Worm (Caenorhabditis elegans) whole organism, L1 larva: ENCODE data around the gene gcy-7.
A peak's percentile ranks its signal among the peaks of the same experiment; 100 is the strongest.

ENCODE experiments used
- C16A3.4 ChIP-seq: fragments of 150-350 bp; optimal IDR thresholded peaks from 2 replicates; lab custom pipeline; 2014; ENCODE audit warnings: missing biosample characterization, missing genetic modification characterization
- Y116A8C.19 ChIP-seq: sonication (generic microtip); optimal IDR thresholded peaks from 2 replicates; lab custom pipeline; 2016; ENCODE audit warnings: missing compliant biosample characterization, missing genetic modification characterization, borderline replicate concordance
- aha-1 ChIP-seq: fragments of 150-350 bp; optimal IDR thresholded peaks from 2 replicates; lab custom pipeline; 2014; ENCODE audit warnings: missing biosample characterization, missing genetic modification characterization
- alr-1 ChIP-seq: fragments of 200-800 bp; sonication (Bioruptor generic); optimal IDR thresholded peaks from 2 replicates; lab custom pipeline; 2018; ENCODE audit warnings: borderline replicate concordance, mild to moderate bottlenecking, missing genetic modification characterization, missing compliant biosample characterization
- blmp-1 ChIP-seq: fragments of 150-350 bp; optimal IDR thresholded peaks from 2 replicates; lab custom pipeline; 2014; ENCODE audit warnings: missing biosample characterization, missing genetic modification characterization
- ceh-8 ChIP-seq: fragments of 200-800 bp; sonication (Bioruptor generic); optimal IDR thresholded peaks from 2 replicates; lab custom pipeline; 2018; ENCODE audit warnings: mild to moderate bottlenecking, missing genetic modification characterization, moderate library complexity, missing compliant biosample characterization
- ceh-82 ChIP-seq, 3 experiments: fragments of 150-350 bp in 1 of 3; sonication (generic microtip) in 2 of 3; optimal IDR thresholded peaks; 2 replicates each; lab custom pipeline; 2014 to 2017; ENCODE audit warnings: missing biosample characterization in 3 of 3, missing genetic modification characterization in 3 of 3
- ceh-90 ChIP-seq: sonication (generic microtip); optimal IDR thresholded peaks from 2 replicates; lab custom pipeline; 2016; ENCODE audit warnings: missing genetic modification characterization, missing compliant biosample characterization
- dsc-1 ChIP-seq: sonication (generic microtip); optimal IDR thresholded peaks from 2 replicates; lab custom pipeline; 2016; ENCODE audit warnings: mild to moderate bottlenecking, missing genetic modification characterization, missing compliant biosample characterization
- efl-1 ChIP-seq, 4 experiments: fragments of 150-350 bp; optimal IDR thresholded peaks in 3 of 4; peaks in 1 of 4; 1 replicate in 1 of 4; 2 replicates in 3 of 4; lab custom pipeline; 2014; ENCODE audit warnings: missing biosample characterization in 2 of 4, missing genetic modification characterization in 2 of 4, missing genetic modification reagents in 2 of 4
- elt-2 ChIP-seq: sonication (generic microtip); optimal IDR thresholded peaks from 2 replicates; lab custom pipeline; 2016; ENCODE audit warnings: missing genetic modification characterization, mild to moderate bottlenecking, inconsistent platforms, missing compliant biosample characterization, missing genetic modification reagents
- elt-3 ChIP-seq, 6 experiments: fragments of 150-350 bp in 1 of 6; sonication (generic microtip); optimal IDR thresholded peaks; 2 replicates each; lab custom pipeline; 2017 to 2018; ENCODE audit warnings: missing biosample characterization in 6 of 6, missing genetic modification characterization in 6 of 6, inconsistent platforms in 1 of 6
- ets-5 ChIP-seq: fragments of 200-800 bp; sonication (Bioruptor generic); IDR thresholded peaks from 2 replicates; pipeline ENCODE4 v1.3.6; 2022; ENCODE audit warnings: missing genetic modification characterization, missing compliant biosample characterization
- fkh-10 ChIP-seq: sonication (generic microtip); optimal IDR thresholded peaks from 2 replicates; lab custom pipeline; 2017; ENCODE audit warnings: missing biosample characterization, missing genetic modification reagents, missing genetic modification characterization
- fkh-4 ChIP-seq: sonication (generic microtip); optimal IDR thresholded peaks from 2 replicates; lab custom pipeline; 2016; ENCODE audit warnings: missing compliant biosample characterization, missing genetic modification characterization, borderline replicate concordance
- hlh-17 ChIP-seq: fragments of 200-800 bp; sonication (Bioruptor generic); optimal IDR thresholded peaks from 2 replicates; lab custom pipeline; 2018; ENCODE audit warnings: missing genetic modification characterization, mild to moderate bottlenecking, missing compliant biosample characterization, moderate library complexity, borderline replicate concordance
- hlh-4 ChIP-seq: sonication (generic microtip); optimal IDR thresholded peaks from 2 replicates; lab custom pipeline; 2016; ENCODE audit warnings: mild to moderate bottlenecking, missing genetic modification characterization, missing compliant biosample characterization
- lin-13 ChIP-seq: fragments of 150-350 bp; optimal IDR thresholded peaks from 2 replicates; lab custom pipeline; 2014; ENCODE audit warnings: missing biosample characterization, missing genetic modification reagents, missing genetic modification characterization
- lin-14 ChIP-seq: fragments of 200-800 bp; sonication (Bioruptor generic); optimal IDR thresholded peaks from 2 replicates; lab custom pipeline; 2018; ENCODE audit warnings: mild to moderate bottlenecking, missing genetic modification characterization, moderate library complexity, missing compliant biosample characterization
- lin-39 ChIP-seq: fragments of 150-350 bp; optimal IDR thresholded peaks from 2 replicates; lab custom pipeline; 2014; ENCODE audit warnings: missing biosample characterization, missing genetic modification reagents, missing genetic modification characterization
- lir-3 ChIP-seq: sonication (generic microtip); optimal IDR thresholded peaks from 2 replicates; lab custom pipeline; 2016; ENCODE audit warnings: mild to moderate bottlenecking, missing genetic modification characterization, moderate library complexity, missing compliant biosample characterization; ENCODE audit not compliant: poor library complexity
- lsy-2 ChIP-seq, 2 experiments: fragments of 150-350 bp; optimal IDR thresholded peaks; 2 replicates each; lab custom pipeline; 2014; ENCODE audit warnings: missing biosample characterization in 2 of 2, missing genetic modification characterization in 2 of 2
- mab-9 ChIP-seq: fragments of 200-800 bp; sonication (Bioruptor generic); IDR thresholded peaks from 2 replicates; pipeline ENCODE4 v1.3.6; 2022; ENCODE audit warnings: missing genetic modification reagents, missing genetic modification characterization, missing compliant biosample characterization
- mdl-1 ChIP-seq, 2 experiments: fragments of 150-350 bp; optimal IDR thresholded peaks; 2 replicates each; lab custom pipeline; 2014 to 2017; ENCODE audit warnings: missing biosample characterization in 2 of 2, missing genetic modification characterization in 2 of 2, inconsistent platforms in 1 of 2
- mep-1 ChIP-seq: fragments of 150-350 bp; optimal IDR thresholded peaks from 2 replicates; lab custom pipeline; 2014; ENCODE audit warnings: missing biosample characterization, missing genetic modification characterization
- nhr-20 ChIP-seq: sonication (generic microtip); optimal IDR thresholded peaks from 2 replicates; lab custom pipeline; 2016; ENCODE audit warnings: mild to moderate bottlenecking, missing genetic modification characterization, missing compliant biosample characterization
- nhr-28 ChIP-seq: fragments of 150-350 bp; optimal IDR thresholded peaks from 2 replicates; lab custom pipeline; 2014; ENCODE audit warnings: missing biosample characterization, missing genetic modification characterization
- nhr-84 ChIP-seq: sonication (generic microtip); optimal IDR thresholded peaks from 2 replicates; lab custom pipeline; 2017; ENCODE audit warnings: missing biosample characterization, missing genetic modification characterization
- nhr-90 ChIP-seq: sonication (generic microtip); optimal IDR thresholded peaks from 2 replicates; lab custom pipeline; 2016; ENCODE audit warnings: mild to moderate bottlenecking, missing genetic modification characterization, missing compliant biosample characterization; ENCODE audit not compliant: poor library complexity
- pag-3 ChIP-seq: sonication (generic microtip); optimal IDR thresholded peaks from 2 replicates; lab custom pipeline; 2017; ENCODE audit warnings: missing genetic modification characterization, mild to moderate bottlenecking, missing compliant biosample characterization, antibody characterized with exemption, borderline replicate concordance; ENCODE audit not compliant: insufficient read depth
- rnt-1 ChIP-seq: sonication (generic microtip); optimal IDR thresholded peaks from 2 replicates; lab custom pipeline; 2016; ENCODE audit warnings: mild to moderate bottlenecking, missing genetic modification characterization, moderate library complexity, missing compliant biosample characterization
- skn-1 ChIP-seq: fragments of 150-350 bp; optimal IDR thresholded peaks from 2 replicates; lab custom pipeline; 2014; ENCODE audit warnings: missing biosample characterization, missing genetic modification characterization
- snpc-4 ChIP-seq: fragments of 150-350 bp; optimal IDR thresholded peaks from 2 replicates; lab custom pipeline; 2014; ENCODE audit warnings: missing biosample characterization, missing genetic modification characterization
- snu-23 ChIP-seq: sonication (generic microtip); optimal IDR thresholded peaks from 2 replicates; lab custom pipeline; 2016; ENCODE audit warnings: missing genetic modification characterization, missing compliant biosample characterization
- sox-4 ChIP-seq: sonication (generic microtip); optimal IDR thresholded peaks from 2 replicates; lab custom pipeline; 2016; ENCODE audit warnings: missing genetic modification characterization, missing compliant biosample characterization
- sptf-1 ChIP-seq: fragments of 150-350 bp; optimal IDR thresholded peaks from 2 replicates; lab custom pipeline; 2014; ENCODE audit warnings: missing biosample characterization, missing genetic modification characterization
- unc-130 ChIP-seq: fragments of 150-350 bp; optimal IDR thresholded peaks from 2 replicates; lab custom pipeline; 2017; ENCODE audit warnings: missing biosample characterization, missing genetic modification characterization, inconsistent platforms
- unc-30 ChIP-seq: sonication (generic microtip); optimal IDR thresholded peaks from 2 replicates; lab custom pipeline; 2017; ENCODE audit warnings: missing biosample characterization, missing genetic modification characterization
- unc-62 ChIP-seq: fragments of 150-350 bp; optimal IDR thresholded peaks from 2 replicates; lab custom pipeline; 2014; ENCODE audit warnings: missing biosample characterization, missing genetic modification reagents, missing genetic modification characterization
- unc-86 ChIP-seq: sonication (generic microtip); optimal IDR thresholded peaks from 2 replicates; lab custom pipeline; 2016; ENCODE audit warnings: missing genetic modification characterization, missing compliant biosample characterization
- vab-15 ChIP-seq: sonication (generic microtip); optimal IDR thresholded peaks from 2 replicates; lab custom pipeline; 2017; ENCODE audit warnings: missing genotype, mild to moderate bottlenecking, missing genetic modification characterization, missing compliant biosample characterization
- zag-1 ChIP-seq: fragments of 150-350 bp; optimal IDR thresholded peaks from 2 replicates; lab custom pipeline; 2014; ENCODE audit warnings: missing biosample characterization, missing genetic modification characterization
- ztf-11 ChIP-seq, 2 experiments: sonication (generic microtip); optimal IDR thresholded peaks; 2 replicates each; lab custom pipeline; 2016 to 2017; ENCODE audit warnings: missing genetic modification characterization in 2 of 2, missing biosample characterization in 1 of 2, missing compliant biosample characterization in 1 of 2

Gene gcy-7

ce11 chrV:8348959-8349389 is 38.2 kb upstream of the gcy-7 start (continued):
- TF ChIP-seq nhr-84, result no peak
- TF ChIP-seq ztf-11 (tag; optimal IDR thresholded peaks at IDR 0.05; lab: Kevin White, UChicago), result peak in 1 of 2 experiments; percentile 69
- TF ChIP-seq unc-30 (tag; lab: Kevin White, UChicago), result no peak
- TF ChIP-seq C16A3.4 (tag; lab: Kevin White, UChicago), result peak; percentile 39
- TF ChIP-seq skn-1 (tag; lab: Kevin White, UChicago), result peak; percentile 71
- TF ChIP-seq lin-13 (GFP tag; lab: Kevin White, UChicago), result peak; percentile 59
- TF ChIP-seq blmp-1 (tag; lab: Kevin White, UChicago), result peak; percentile 26
- TF ChIP-seq snpc-4 (tag; lab: Kevin White, UChicago), result peak; percentile 99
- TF ChIP-seq snu-23 (GFP tag; lab: Kevin White, UChicago), result peak; percentile 95
- TF ChIP-seq mep-1 (tag; lab: Kevin White, UChicago), result peak; percentile 81
- TF ChIP-seq lin-14 (GFP tag; lab: Kevin White, UChicago), result peak; percentile 92
- TF ChIP-seq hlh-17 (GFP tag; lab: Kevin White, UChicago), result no peak
- TF ChIP-seq unc-86 (tag; lab: Kevin White, UChicago), result peak; percentile 68
- TF ChIP-seq nhr-20 (tag; lab: Kevin White, UChicago), result peak; percentile 95
- peak; percentile 49 for TF ChIP-seq sox-4 (tag; lab: Kevin White, UChicago)
- TF ChIP-seq ceh-82 (tag; optimal IDR thresholded peaks at IDR 0.05; lab: Kevin White, UChicago), result peak; percentile 85 to 86 (median 85)
- TF ChIP-seq mdl-1 (tag; optimal IDR thresholded peaks at IDR 0.05; lab: Kevin White, UChicago), result peak in 1 of 2 experiments; percentile 59
- TF ChIP-seq rnt-1 (tag; lab: Kevin White, UChicago), result peak; percentile 97
- no peak for TF ChIP-seq nhr-28 (tag; lab: Kevin White, UChicago)
- no peak for TF ChIP-seq aha-1 (tag; lab: Kevin White, UChicago)
- TF ChIP-seq fkh-10, result peak; percentile 25
- TF ChIP-seq lin-39, result peak; percentile 81
- no peak for TF ChIP-seq vab-15
- peak; percentile 16 to 80 (median 29) for TF ChIP-seq elt-3 (tag; optimal IDR thresholded peaks at IDR 0.05; lab: Kevin White, UChicago)
- no peak for TF ChIP-seq hlh-4 (tag; lab: Kevin White, UChicago)
- no peak for TF ChIP-seq ceh-90
- no peak for TF ChIP-seq unc-62 (GFP tag; lab: Kevin White, UChicago)
- TF ChIP-seq mab-9 (GFP tag; lab: Robert Waterston, UW), result peak; percentile 74
- peak; percentile 50 for TF ChIP-seq lir-3
- no peak for TF ChIP-seq Y116A8C.19 (tag; lab: Kevin White, UChicago)
- TF ChIP-seq sptf-1, result no peak
- TF ChIP-seq elt-2 (tag; lab: Kevin White, UChicago), result peak; percentile 89
- no peak for TF ChIP-seq zag-1 (tag; lab: Kevin White, UChicago)
- TF ChIP-seq pag-3 (tag; lab: Kevin White, UChicago), result no peak
- no peak for TF ChIP-seq fkh-4 (tag; lab: Kevin White, UChicago)
- peak; percentile 59 to 84 for TF ChIP-seq lsy-2 (tag; optimal IDR thresholded peaks at IDR 0.05; lab: Kevin White, UChicago)
- peak; percentile 22 for TF ChIP-seq unc-130 (tag; lab: Kevin White, UChicago)
- peak; percentile 96 for TF ChIP-seq nhr-90 (tag; lab: Kevin White, UChicago)
- no peak for TF ChIP-seq alr-1 (tag; lab: Kevin White, UChicago)
- TF ChIP-seq ets-5 (GFP tag; lab: Robert Waterston, UW), result no peak
- peak; percentile 66 for TF ChIP-seq ceh-8 (GFP tag; lab: Kevin White, UChicago)
- peak; percentile 93 for TF ChIP-seq dsc-1 (tag; lab: Kevin White, UChicago)
- peak; percentile 66 to 77 for TF ChIP-seq efl-1 (optimal IDR thresholded peaks at IDR 0.05; lab: Kevin White, UChicago)
- TF ChIP-seq efl-1 (GFP tag; optimal IDR thresholded peaks at IDR 0.05 in 1 of 2; lab: Kevin White, UChicago), result peak; percentile 53 to 96
